Fruit fly (Drosophila melanogaster) whole organism, embryonic: ENCODE data around the gene Ir25a.

Source experiments
- Abd-B ChIP-seq: fragments of 200-800 bp; sonication (Bioruptor generic); optimal IDR thresholded peaks from 2 replicates; lab custom pipeline; 2018; ENCODE audit warnings: missing biosample characterization, mild to moderate bottlenecking, missing genetic modification characterization, moderate library complexity
- C15 ChIP-seq: fragments of 200-800 bp; sonication (Bioruptor generic); IDR thresholded peaks from 3 replicates; pipeline ENCODE4 v1.3.6; 2022; ENCODE audit warnings: missing biosample characterization, missing genetic modification characterization
- CG10267 ChIP-seq: fragments of 200-800 bp; sonication (Bioruptor generic); optimal IDR thresholded peaks from 2 replicates; lab custom pipeline; 2018; ENCODE audit warnings: missing biosample characterization, mild to moderate bottlenecking, missing genetic modification characterization, moderate library complexity
- CG11085 ChIP-seq: fragments of 200-800 bp; sonication (Bioruptor generic); IDR thresholded peaks from 2 replicates; pipeline ENCODE4 v1.3.6; 2022; ENCODE audit warnings: missing biosample characterization, missing genetic modification characterization
- CG12071 ChIP-seq: fragments of 200-800 bp; sonication (Bioruptor generic); optimal IDR thresholded peaks from 3 replicates; lab custom pipeline; 2018; ENCODE audit warnings: missing biosample characterization, mild to moderate bottlenecking, missing genetic modification characterization
- CG12219 ChIP-seq: fragments of 200-800 bp; sonication (Bioruptor generic); optimal IDR thresholded peaks from 3 replicates; lab custom pipeline; 2018; ENCODE audit warnings: missing biosample characterization, mild to moderate bottlenecking, missing genetic modification characterization
- CG13894 ChIP-seq: fragments of 200-800 bp; sonication (Bioruptor generic); optimal IDR thresholded peaks from 3 replicates; lab custom pipeline; 2018; ENCODE audit warnings: missing biosample characterization, mild to moderate bottlenecking, missing genetic modification characterization, moderate library complexity
- CG14014 ChIP-seq: fragments of 200-800 bp; sonication (Bioruptor generic); IDR thresholded peaks from 2 replicates; pipeline ENCODE4 v1.3.6; 2022; ENCODE audit warnings: missing biosample characterization, missing genetic modification characterization
- CG15514 ChIP-seq: fragments of 200-800 bp; sonication (Bioruptor generic); optimal IDR thresholded peaks from 3 replicates; lab custom pipeline; 2017; ENCODE audit warnings: missing biosample characterization, missing genetic modification characterization, mild to moderate bottlenecking, moderate library complexity, missing genetic modification reagents
- CG1647 ChIP-seq: fragments of 200-800 bp; sonication (Bioruptor generic); optimal IDR thresholded peaks from 3 replicates; lab custom pipeline; 2016; ENCODE audit warnings: missing biosample characterization, missing genetic modification characterization
- CG2129 ChIP-seq: fragments of 200-800 bp; sonication (Bioruptor generic); IDR thresholded peaks from 2 replicates; pipeline ENCODE4 v1.3.6; 2022; ENCODE audit warnings: missing biosample characterization, missing genetic modification characterization; ENCODE audit not compliant: partially characterized antibody
- CG3065 ChIP-seq: fragments of 200-800 bp; sonication (Bioruptor generic); optimal IDR thresholded peaks from 2 replicates; lab custom pipeline; 2016; ENCODE audit warnings: missing biosample characterization, missing genetic modification characterization
- CG32772 ChIP-seq: fragments of 200-800 bp; sonication (Bioruptor generic); IDR thresholded peaks from 2 replicates; pipeline ENCODE4 v1.3.6; 2022; ENCODE audit warnings: missing biosample characterization, missing genetic modification characterization
- CG34224 ChIP-seq: fragments of 200-800 bp; sonication (Bioruptor generic); IDR thresholded peaks from 3 replicates; pipeline ENCODE4 v1.3.6; 2022; ENCODE audit warnings: missing biosample characterization, missing genetic modification characterization; ENCODE audit not compliant: partially characterized antibody
- CG3847 ChIP-seq: fragments of 200-800 bp; sonication (Bioruptor generic); IDR thresholded peaks from 2 replicates; pipeline ENCODE4 v1.3.6; 2022; ENCODE audit warnings: missing biosample characterization, missing genetic modification characterization
- CG4730 ChIP-seq: fragments of 200-800 bp; sonication (Bioruptor generic); IDR thresholded peaks from 2 replicates; pipeline ENCODE4 v1.3.6; 2022; ENCODE audit warnings: missing biosample characterization, missing genetic modification characterization
- CG5180 ChIP-seq: fragments of 200-800 bp; sonication (Bioruptor generic); optimal IDR thresholded peaks from 3 replicates; lab custom pipeline; 2017; ENCODE audit warnings: missing biosample characterization, missing genetic modification characterization, mild to moderate bottlenecking, moderate library complexity, missing genetic modification reagents
- CG6654 ChIP-seq: fragments of 200-800 bp; sonication (Bioruptor generic); optimal IDR thresholded peaks from 2 replicates; lab custom pipeline; 2017; ENCODE audit warnings: missing biosample characterization, mild to moderate bottlenecking, missing genetic modification characterization
- CG6683 ChIP-seq: fragments of 200-800 bp; sonication (Bioruptor generic); optimal IDR thresholded peaks from 2 replicates; lab custom pipeline; 2017; ENCODE audit warnings: missing biosample characterization, mild to moderate bottlenecking, missing genetic modification characterization, missing genetic modification reagents
- CG6765 ChIP-seq: fragments of 200-800 bp; sonication (Bioruptor generic); optimal IDR thresholded peaks from 3 replicates; lab custom pipeline; 2017; ENCODE audit warnings: missing biosample characterization, mild to moderate bottlenecking, missing genetic modification characterization
- CG8388 ChIP-seq: fragments of 200-800 bp; sonication (Bioruptor generic); optimal IDR thresholded peaks from 2 replicates; lab custom pipeline; 2019; ENCODE audit warnings: missing biosample characterization, mild to moderate bottlenecking, missing genetic modification characterization, moderate library complexity
- CG9817 ChIP-seq: fragments of 200-800 bp; sonication (Bioruptor generic); optimal IDR thresholded peaks from 2 replicates; lab custom pipeline; 2018; ENCODE audit warnings: missing biosample characterization, mild to moderate bottlenecking, missing genetic modification characterization, moderate library complexity
- CTCF ChIP-seq: fragments of 200-800 bp; sonication (Bioruptor generic); optimal IDR thresholded peaks from 2 replicates; lab custom pipeline; 2017; ENCODE audit warnings: missing biosample characterization, mild to moderate bottlenecking, missing genetic modification characterization, moderate library complexity
- Dp ChIP-seq: fragments of 200-800 bp; sonication (Bioruptor generic); optimal IDR thresholded peaks from 2 replicates; lab custom pipeline; 2018; ENCODE audit warnings: missing biosample characterization, mild to moderate bottlenecking, missing genetic modification characterization, moderate library complexity
- Fer1 ChIP-seq: fragments of 200-800 bp; sonication (Bioruptor generic); optimal IDR thresholded peaks from 2 replicates; lab custom pipeline; 2017; ENCODE audit warnings: missing biosample characterization, mild to moderate bottlenecking, missing genetic modification characterization
- GATAe ChIP-seq: fragments of 200-800 bp; sonication (Bioruptor generic); conservative IDR thresholded peaks from 2 replicates; pipeline ENCODE4 v1.3.6; 2022; ENCODE audit warnings: missing biosample characterization, missing genetic modification characterization
- Hmr ChIP-seq: fragments of 200-800 bp; sonication (Bioruptor generic); optimal IDR thresholded peaks from 3 replicates; lab custom pipeline; 2017; ENCODE audit warnings: mild to moderate bottlenecking, missing biosample characterization, missing genetic modification reagents, missing genetic modification characterization
- Lpt ChIP-seq: fragments of >200 bp; optimal IDR thresholded peaks from 2 replicates; lab custom pipeline; 2018; ENCODE audit warnings: missing biosample characterization, missing genetic modification characterization
- Meics ChIP-seq: fragments of 200-800 bp; sonication (Bioruptor generic); optimal IDR thresholded peaks from 2 replicates; lab custom pipeline; 2017; ENCODE audit warnings: missing biosample characterization, mild to moderate bottlenecking, missing genetic modification characterization
- Neu2 ChIP-seq: fragments of 200-800 bp; sonication (Bioruptor generic); optimal IDR thresholded peaks from 3 replicates; lab custom pipeline; 2016; ENCODE audit warnings: missing biosample characterization, missing genetic modification characterization, borderline replicate concordance
- Nf-YA ChIP-seq: fragments of 200-800 bp; sonication (Bioruptor generic); IDR thresholded peaks from 2 replicates; pipeline ENCODE4 v1.3.6; 2022; ENCODE audit warnings: missing biosample characterization, missing genetic modification characterization
- Rx ChIP-seq: fragments of 200-800 bp; sonication (Bioruptor generic); IDR thresholded peaks from 2 replicates; pipeline ENCODE4 v1.3.6; 2022; ENCODE audit warnings: missing biosample characterization, missing genetic modification characterization
- Sry-δ ChIP-seq: fragments of 200-800 bp; sonication (Bioruptor generic); optimal IDR thresholded peaks from 2 replicates; lab custom pipeline; 2016; ENCODE audit warnings: missing biosample characterization, missing genetic modification characterization
- Taf1 ChIP-seq: fragments of 200-800 bp; sonication (Bioruptor generic); IDR thresholded peaks from 2 replicates; pipeline ENCODE4 v1.3.6; 2022; ENCODE audit warnings: missing biosample characterization, missing genetic modification characterization
- ab ChIP-seq: fragments of 200-800 bp; sonication (Bioruptor generic); optimal IDR thresholded peaks from 2 replicates; lab custom pipeline; 2016; ENCODE audit warnings: missing biosample characterization, missing genetic modification characterization
- ato ChIP-seq: fragments of 200-800 bp; sonication (Bioruptor generic); IDR thresholded peaks from 2 replicates; pipeline ENCODE4 v1.3.6; 2022; ENCODE audit warnings: missing biosample characterization, missing genetic modification characterization; ENCODE audit not compliant: partially characterized antibody
- cad ChIP-seq: fragments of >200 bp; optimal IDR thresholded peaks from 2 replicates; lab custom pipeline; 2017; ENCODE audit warnings: missing biosample characterization, missing genetic modification characterization
- chn ChIP-seq: fragments of 200-800 bp; sonication (Bioruptor generic); optimal IDR thresholded peaks from 2 replicates; lab custom pipeline; 2016; ENCODE audit warnings: missing biosample characterization, missing genetic modification characterization
- dimm ChIP-seq: fragments of 200-800 bp; sonication (Bioruptor generic); IDR thresholded peaks from 2 replicates; pipeline ENCODE4 v1.3.6; 2022; ENCODE audit warnings: missing biosample characterization, missing genetic modification characterization
- dm ChIP-seq: fragments of 200-800 bp; sonication (Bioruptor generic); optimal IDR thresholded peaks from 3 replicates; lab custom pipeline; 2016; ENCODE audit warnings: missing biosample characterization, missing genetic modification characterization
- dpn ChIP-seq, 2 experiments: fragments of 200-800 bp; sonication (Bioruptor generic); optimal IDR thresholded peaks; 3 replicates each; lab custom pipeline; 2016; ENCODE audit warnings: missing biosample characterization in 2 of 2, missing genetic modification characterization in 2 of 2
- ind ChIP-seq: fragments of 200-800 bp; sonication (Bioruptor generic); optimal IDR thresholded peaks from 3 replicates; lab custom pipeline; 2016; ENCODE audit warnings: missing biosample characterization, missing genetic modification characterization
- nau ChIP-seq: fragments of 200-800 bp; sonication (Bioruptor generic); optimal IDR thresholded peaks from 3 replicates; lab custom pipeline; 2017; ENCODE audit warnings: missing biosample characterization, mild to moderate bottlenecking, missing genetic modification characterization, missing genetic modification reagents
- odd ChIP-seq: fragments of 200-800 bp; sonication (Bioruptor generic); optimal IDR thresholded peaks from 2 replicates; lab custom pipeline; 2017; ENCODE audit warnings: missing biosample characterization, mild to moderate bottlenecking, missing genetic modification characterization
- otp ChIP-seq: fragments of 200-800 bp; sonication (Bioruptor generic); IDR thresholded peaks from 3 replicates; pipeline ENCODE4, ENCODE4 v1.3.6; 2022; ENCODE audit warnings: missing biosample characterization, missing genetic modification characterization
- salm ChIP-seq: fragments of 200-800 bp; sonication (Bioruptor generic); optimal IDR thresholded peaks from 2 replicates; lab custom pipeline; 2018; ENCODE audit warnings: missing biosample characterization, mild to moderate bottlenecking, missing genetic modification characterization
- so ChIP-seq: fragments of 200-800 bp; sonication (Bioruptor generic); IDR thresholded peaks from 3 replicates; pipeline ENCODE4 v1.3.6; 2022; ENCODE audit warnings: missing biosample characterization, missing genetic modification characterization
- tgo ChIP-seq: fragments of 200-800 bp; sonication (Bioruptor generic); IDR thresholded peaks from 3 replicates; pipeline ENCODE4 v1.3.6; 2022; ENCODE audit warnings: missing biosample characterization, missing genetic modification characterization
- trem ChIP-seq: fragments of 200-800 bp; optimal IDR thresholded peaks from 3 replicates; lab custom pipeline; 2019; ENCODE audit warnings: missing biosample characterization, mild to moderate bottlenecking, missing genetic modification characterization, moderate library complexity
- vvl ChIP-seq: fragments of 200-800 bp; sonication (Bioruptor generic); IDR thresholded peaks from 2 replicates; pipeline ENCODE4 v1.3.6; 2022; ENCODE audit warnings: missing biosample characterization, missing genetic modification characterization

Gene Ir25a

DNA sequence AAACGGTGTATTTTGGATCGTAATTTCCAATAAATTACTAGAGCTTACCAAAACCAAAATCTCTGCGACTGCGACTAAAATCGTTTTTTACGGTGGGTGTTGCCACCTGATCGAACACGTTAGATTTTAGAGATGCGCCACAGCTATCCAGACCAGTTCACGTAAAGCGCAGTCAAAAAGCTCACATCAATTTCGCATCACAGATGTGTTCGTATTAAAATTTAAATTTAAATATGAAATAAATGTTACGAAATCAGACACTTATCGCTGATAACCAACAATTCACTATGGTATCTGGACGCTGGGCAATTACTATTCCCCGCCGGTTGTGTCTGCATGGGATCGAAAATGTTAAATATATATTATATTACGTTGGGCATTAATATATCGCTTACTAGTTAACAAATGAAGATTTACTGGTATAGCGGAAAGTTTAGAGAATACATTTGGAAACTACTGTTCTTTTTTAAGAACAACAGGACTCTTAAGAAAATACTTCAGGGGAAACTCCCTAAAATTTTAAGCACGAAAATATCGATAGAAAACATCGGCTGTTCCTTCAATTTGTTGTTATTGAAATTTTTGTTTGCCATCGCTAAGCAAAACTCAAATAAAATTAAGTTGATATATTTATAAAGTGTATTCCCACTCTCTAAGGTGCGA lies 12.2 kb upstream of the Ir25a start, which contains the start of the genes mxt and CG11927 (continued):
- TF ChIP-seq GATAe (GFP tag; lab: Robert Waterston, UW) (no peak), salm (tag; lab: Kevin White, UChicago) (no peak), chn (peak; percentile 52), Rx (GFP tag; lab: Robert Waterston, UW) (0 out of 2 replicates have a peak, but pooled peaks have one; percentile 13), CG8388 (peak; percentile 3), cad (GFP tag; lab: Kevin White, UChicago) (no peak), CG12219 (GFP tag; lab: Kevin White, UChicago) (no peak), ind (GFP tag; lab: Kevin White, UChicago) (peak; percentile 62), dpn (GFP tag; optimal IDR thresholded peaks at IDR 0.05; lab: Kevin White, UChicago) (peak; percentile 58 to 60), Nf-YA (GFP tag; lab: Robert Waterston, UW) (no peak), CG1647 (peak; percentile 31), Meics (GFP tag; lab: Kevin White, UChicago) (peak; percentile 40), Sry-δ (peak; percentile 85), CG14014 (GFP tag; lab: Robert Waterston, UW) (0 out of 2 replicates have a peak, but pooled peaks have one; percentile 45), CTCF (GFP tag; lab: Kevin White, UChicago) (peak; percentile 4), Taf1 (no peak), Hmr (GFP tag; lab: Kevin White, UChicago) (no peak), tgo (GFP tag; lab: Robert Waterston, UW) (no peak), CG12071 (GFP tag; lab: Kevin White, UChicago) (no peak), CG6683 (GFP tag; lab: Kevin White, UChicago) (no peak), nau (GFP tag; lab: Kevin White, UChicago) (no peak), CG3065 (GFP tag; lab: Kevin White, UChicago) (no peak), Lpt (no peak), CG9817 (tag; lab: Kevin White, UChicago) (peak; percentile 55), CG2129 (GFP tag; lab: Robert Waterston, UW) (peak; percentile 74), CG3847 (GFP tag; lab: Robert Waterston, UW) (peak; percentile 56), CG6654 (no peak), ato (GFP tag; lab: Robert Waterston, UW) (peak; percentile 58; the same call in 1 of the 2 replicates), vvl (GFP tag; lab: Robert Waterston, UW) (peak; percentile 44; the same call in 1 of the 2 replicates), so (no peak), dimm (no peak), CG13894 (tag; lab: Kevin White, UChicago) (no peak), CG15514 (peak; percentile 94), CG5180 (no peak), Abd-B (no peak), CG10267 (tag; lab: Kevin White, UChicago) (peak; percentile 43), odd (GFP tag; lab: Kevin White, UChicago) (no peak), ab (GFP tag; lab: Kevin White, UChicago) (no peak), otp (0 out of 3 replicates have a peak, but pooled peaks have one; percentile 15), trem (tag; lab: Kevin White, UChicago) (peak; percentile 10), Dp (GFP tag; lab: Kevin White, UChicago) (peak; percentile 33), C15 (no peak), CG4730 (no peak), Neu2 (no peak), Fer1 (no peak), CG34224 (GFP tag; lab: Robert Waterston, UW) (peak; percentile 85), dm (GFP tag; lab: Kevin White, UChicago) (no peak), CG11085 (0 out of 2 replicates have a peak, but pooled peaks have one; percentile 41), CG32772 (GFP tag; lab: Robert Waterston, UW) (0 out of 2 replicates have a peak, but pooled peaks have one; percentile 26), CG6765 (no peak)
